Worm (Caenorhabditis elegans): ENCODE data around the gene rpb-2.

ce11 chrIII:4939267-4939666 is at the start of gene rpb-2:
- TF ChIP-seq fos-1 (tag; optimal IDR thresholded peaks at IDR 0.05), result no peak
- TF ChIP-seq unc-62 (GFP tag; optimal IDR thresholded peaks at IDR 0.05), result no peak
- TF ChIP-seq aly-2 (tag; optimal IDR thresholded peaks at IDR 0.05), result no peak
- TF ChIP-seq pha-4 (tag; optimal IDR thresholded peaks at IDR 0.05), result no peak
- TF ChIP-seq nfya-1 (tag; optimal IDR thresholded peaks at IDR 0.05; ENCODE audit: insufficient read depth), result no peak
- no peak for TF ChIP-seq snpc-4 (tag; optimal IDR thresholded peaks at IDR 0.05)
- TF ChIP-seq ztf-11 (tag; optimal IDR thresholded peaks at IDR 0.05), result no peak
- no peak for TF ChIP-seq lin-39 (tag; optimal IDR thresholded peaks at IDR 0.05)
- no peak for TF ChIP-seq nhr-67 (tag; optimal IDR thresholded peaks at IDR 0.05)
- TF ChIP-seq nhr-25 (tag; optimal IDR thresholded peaks at IDR 0.05), result no peak
- TF ChIP-seq mdl-1 (tag; optimal IDR thresholded peaks at IDR 0.05), result no peak
- TF ChIP-seq nhr-11 (tag; optimal IDR thresholded peaks at IDR 0.05), result no peak
- TF ChIP-seq egl-27 (tag; optimal IDR thresholded peaks at IDR 0.05), result no peak
- no peak for TF ChIP-seq nhr-28 (tag; optimal IDR thresholded peaks at IDR 0.05)

All from whole organism, L3 larva.